Worm (Caenorhabditis elegans) whole organism, L1 larva: Measurements from ENCODE around the gene F21C10.10.

Source experiments
- aha-1 ChIP-seq: fragments of 150-350 bp; optimal IDR thresholded peaks from 2 replicates; lab custom pipeline; 2014; ENCODE audit warnings: missing biosample characterization, missing genetic modification characterization
- ama-1 ChIP-seq: fragments of 150-350 bp; optimal IDR thresholded peaks from 2 replicates; lab custom pipeline; 2014
- egl-27 ChIP-seq, 2 experiments: fragments of 150-350 bp in 1 of 2; sonication (generic microtip); optimal IDR thresholded peaks; 3 replicates each; lab custom pipeline; 2017 to 2018; ENCODE audit warnings: missing biosample characterization in 2 of 2, missing genetic modification characterization in 2 of 2, missing genetic modification reagents in 2 of 2
- fos-1 ChIP-seq: fragments of 150-350 bp; optimal IDR thresholded peaks from 2 replicates; lab custom pipeline; 2014; ENCODE audit warnings: missing biosample characterization, missing genetic modification characterization
- jun-1 ChIP-seq: fragments of 150-350 bp; optimal IDR thresholded peaks from 2 replicates; lab custom pipeline; 2014; ENCODE audit warnings: missing biosample characterization, missing genetic modification reagents, missing genetic modification characterization
- nhr-77 ChIP-seq: fragments of 150-350 bp; optimal IDR thresholded peaks from 2 replicates; lab custom pipeline; 2014; ENCODE audit warnings: missing biosample characterization, missing genetic modification characterization
- pqm-1 ChIP-seq: sonication (generic microtip); optimal IDR thresholded peaks from 3 replicates; lab custom pipeline; 2017; ENCODE audit warnings: missing biosample characterization, missing genetic modification characterization
- zag-1 ChIP-seq: fragments of 150-350 bp; optimal IDR thresholded peaks from 2 replicates; lab custom pipeline; 2014; ENCODE audit warnings: missing biosample characterization, missing genetic modification characterization
- ztf-11 ChIP-seq, 2 experiments: sonication (generic microtip); optimal IDR thresholded peaks; 2 replicates each; lab custom pipeline; 2016 to 2017; ENCODE audit warnings: missing genetic modification characterization in 2 of 2, missing biosample characterization in 1 of 2, missing compliant biosample characterization in 1 of 2

- no peak for TF ChIP-seq jun-1
- TF ChIP-seq ama-1 (lab: Kevin White, UChicago), result no peak
- TF ChIP-seq egl-27 (tag; optimal IDR thresholded peaks at IDR 0.05; lab: Kevin White, UChicago), result no peak
- no peak for TF ChIP-seq zag-1 (tag; lab: Kevin White, UChicago)
- TF ChIP-seq pqm-1 (tag; lab: Kevin White, UChicago), result no peak
- TF ChIP-seq aha-1 (tag; lab: Kevin White, UChicago), result no peak
- TF ChIP-seq ztf-11 (tag; optimal IDR thresholded peaks at IDR 0.05; lab: Kevin White, UChicago), result no peak
- TF ChIP-seq fos-1 (tag; lab: Kevin White, UChicago), result no peak
- TF ChIP-seq nhr-77, result no peak
Measured at ce11 chrV:9125345-9125744, 29.3 kb downstream of the F21C10.10 start, which contains the start of gene F21C10.5.
